Fruit fly (Drosophila melanogaster) whole organism, embryonic: Measurements from ENCODE around the gene cmb.

Experiments
- Atf-2 ChIP-seq: fragments of 200-800 bp; sonication (Bioruptor generic); optimal IDR thresholded peaks from 2 replicates; lab custom pipeline; 2016; ENCODE audit warnings: missing biosample characterization, missing genetic modification characterization
- Bdp1 ChIP-seq: fragments of 200-800 bp; sonication (Bioruptor generic); optimal IDR thresholded peaks from 3 replicates; lab custom pipeline; 2016; ENCODE audit warnings: missing biosample characterization, missing genetic modification characterization
- Bgb ChIP-seq: fragments of 200-800 bp; sonication (Bioruptor generic); IDR thresholded peaks from 2 replicates; pipeline ENCODE4 v1.3.6; 2022; ENCODE audit warnings: missing biosample characterization, missing genetic modification characterization; ENCODE audit not compliant: partially characterized antibody
- CG1024 ChIP-seq: fragments of 200-800 bp; sonication (Bioruptor generic); IDR thresholded peaks from 2 replicates; pipeline ENCODE4 v1.3.6; 2022; ENCODE audit warnings: missing biosample characterization, missing genetic modification characterization
- CG10431 ChIP-seq: fragments of 200-800 bp; sonication (Bioruptor generic); optimal IDR thresholded peaks from 3 replicates; lab custom pipeline; 2018; ENCODE audit warnings: missing biosample characterization, mild to moderate bottlenecking, missing genetic modification characterization
- CG11456 ChIP-seq: fragments of 200-800 bp; sonication (Bioruptor generic); IDR thresholded peaks from 3 replicates; pipeline ENCODE4 v1.3.6; 2022; ENCODE audit warnings: missing biosample characterization, missing genetic modification characterization
- CG11560 ChIP-seq: fragments of 200-800 bp; sonication (Bioruptor generic); IDR thresholded peaks from 3 replicates; pipeline ENCODE4 v1.3.6; 2022; ENCODE audit warnings: missing biosample characterization, missing genetic modification characterization
- CG11723 ChIP-seq: fragments of 200-800 bp; sonication (Bioruptor generic); optimal IDR thresholded peaks from 2 replicates; lab custom pipeline; 2017; ENCODE audit warnings: missing biosample characterization, mild to moderate bottlenecking, missing genetic modification characterization
- CG12104 ChIP-seq: fragments of 200-800 bp; sonication (Bioruptor generic); optimal IDR thresholded peaks from 3 replicates; lab custom pipeline; 2016; ENCODE audit warnings: missing biosample characterization, missing genetic modification characterization
- CG13296 ChIP-seq: fragments of 200-800 bp; sonication (Bioruptor generic); optimal IDR thresholded peaks from 3 replicates; lab custom pipeline; 2018; ENCODE audit warnings: missing biosample characterization, mild to moderate bottlenecking, missing genetic modification characterization
- CG13775 ChIP-seq: fragments of 200-800 bp; sonication (Bioruptor generic); optimal IDR thresholded peaks from 3 replicates; lab custom pipeline; 2017; ENCODE audit warnings: missing biosample characterization, mild to moderate bottlenecking, missing genetic modification characterization
- CG15601 ChIP-seq: fragments of 200-800 bp; sonication (Bioruptor generic); optimal IDR thresholded peaks from 3 replicates; lab custom pipeline; 2019; ENCODE audit warnings: missing biosample characterization, mild to moderate bottlenecking, missing genetic modification characterization, moderate library complexity
- CG6175 ChIP-seq: fragments of 200-800 bp; sonication (Bioruptor generic); IDR thresholded peaks from 3 replicates; pipeline ENCODE4 v1.3.6; 2022; ENCODE audit warnings: missing biosample characterization, missing genetic modification characterization
- CG6254 ChIP-seq: fragments of 200-800 bp; sonication (Bioruptor generic); optimal IDR thresholded peaks from 3 replicates; lab custom pipeline; 2017; ENCODE audit warnings: mild to moderate bottlenecking, missing biosample characterization, missing genetic modification reagents, missing genetic modification characterization
- CG6854 ChIP-seq: fragments of 200-800 bp; sonication (Bioruptor generic); optimal IDR thresholded peaks from 3 replicates; lab custom pipeline; 2017; ENCODE audit warnings: missing biosample characterization, mild to moderate bottlenecking, missing genetic modification characterization
- CG7963 ChIP-seq: fragments of 200-800 bp; sonication (Bioruptor generic); IDR thresholded peaks from 3 replicates; pipeline ENCODE4 v1.3.6; 2022; ENCODE audit warnings: missing biosample characterization, missing genetic modification characterization; ENCODE audit not compliant: partially characterized antibody
- CG8089 ChIP-seq: fragments of 200-800 bp; sonication (Bioruptor generic); optimal IDR thresholded peaks from 3 replicates; lab custom pipeline; 2016; ENCODE audit warnings: missing biosample characterization, missing genetic modification characterization
- CG8478 ChIP-seq: fragments of >200 bp; optimal IDR thresholded peaks from 2 replicates; lab custom pipeline; 2018
- CG9817 ChIP-seq: fragments of 200-800 bp; sonication (Bioruptor generic); optimal IDR thresholded peaks from 2 replicates; lab custom pipeline; 2018; ENCODE audit warnings: missing biosample characterization, mild to moderate bottlenecking, missing genetic modification characterization, moderate library complexity
- D ChIP-seq, 2 experiments: fragments of 200-800 bp in 1 of 2; fragments of >200 bp in 1 of 2; sonication (Bioruptor generic) in 1 of 2; optimal IDR thresholded peaks; 2 replicates in 1 of 2; 3 replicates in 1 of 2; lab custom pipeline; 2017; ENCODE audit warnings: mild to moderate bottlenecking in 1 of 2, missing biosample characterization in 1 of 2, missing genetic modification characterization in 1 of 2, missing genetic modification reagents in 1 of 2
- E2f1 ChIP-seq: fragments of 200-800 bp; sonication (Bioruptor generic); IDR thresholded peaks from 2 replicates; pipeline ENCODE4 v1.3.6; 2022; ENCODE audit warnings: missing biosample characterization, missing genetic modification characterization
- Fer2 ChIP-seq: fragments of 200-800 bp; sonication (Bioruptor generic); optimal IDR thresholded peaks from 2 replicates; lab custom pipeline; 2018; ENCODE audit warnings: missing biosample characterization, mild to moderate bottlenecking, missing genetic modification characterization, moderate library complexity
- HHEX ChIP-seq: fragments of 200-800 bp; sonication (Bioruptor generic); optimal IDR thresholded peaks from 3 replicates; lab custom pipeline; 2017; ENCODE audit warnings: missing biosample characterization, mild to moderate bottlenecking, missing genetic modification characterization, missing genetic modification reagents
- Hmx ChIP-seq: fragments of 200-800 bp; sonication (Bioruptor generic); optimal IDR thresholded peaks from 2 replicates; lab custom pipeline; 2016; ENCODE audit warnings: missing biosample characterization, missing genetic modification characterization
- Lpt ChIP-seq: fragments of >200 bp; optimal IDR thresholded peaks from 2 replicates; lab custom pipeline; 2018; ENCODE audit warnings: missing biosample characterization, missing genetic modification characterization
- Meics ChIP-seq: fragments of 200-800 bp; sonication (Bioruptor generic); optimal IDR thresholded peaks from 2 replicates; lab custom pipeline; 2017; ENCODE audit warnings: missing biosample characterization, mild to moderate bottlenecking, missing genetic modification characterization
- NK7.1 ChIP-seq: fragments of 200-800 bp; sonication (Bioruptor generic); optimal IDR thresholded peaks from 3 replicates; lab custom pipeline; 2016; ENCODE audit warnings: missing biosample characterization, missing genetic modification characterization
- Poxn ChIP-seq: fragments of 200-800 bp; sonication (Bioruptor generic); IDR thresholded peaks from 2 replicates; pipeline ENCODE4 v1.3.6; 2022; ENCODE audit warnings: missing biosample characterization, missing genetic modification characterization
- Rx ChIP-seq: fragments of 200-800 bp; sonication (Bioruptor generic); IDR thresholded peaks from 2 replicates; pipeline ENCODE4 v1.3.6; 2022; ENCODE audit warnings: missing biosample characterization, missing genetic modification characterization
- Trl ChIP-seq, 3 experiments: fragments of >200 bp in 2 of 3; fragments of 200-800 bp in 1 of 3; sonication (Bioruptor generic) in 1 of 3; optimal IDR thresholded peaks; 2 replicates in 1 of 3; 3 replicates in 2 of 3; lab custom pipeline; 2016 to 2017; ENCODE audit warnings: missing biosample characterization in 1 of 3, missing genetic modification characterization in 1 of 3
- ase ChIP-seq: fragments of 200-800 bp; sonication (Bioruptor generic); IDR thresholded peaks from 3 replicates; pipeline ENCODE4 v1.3.6; 2022; ENCODE audit warnings: missing biosample characterization, missing genetic modification characterization
- ash1 ChIP-seq: fragments of 200-800 bp; sonication (Bioruptor generic); optimal IDR thresholded peaks from 2 replicates; lab custom pipeline; 2018; ENCODE audit warnings: missing biosample characterization, mild to moderate bottlenecking, missing genetic modification characterization
- bbx ChIP-seq: fragments of 200-800 bp; sonication (Bioruptor generic); IDR thresholded peaks from 2 replicates; pipeline ENCODE4 v1.3.6; 2022; ENCODE audit warnings: missing biosample characterization, missing genetic modification characterization; ENCODE audit not compliant: partially characterized antibody
- cato ChIP-seq: fragments of 200-800 bp; sonication (Bioruptor generic); optimal IDR thresholded peaks from 2 replicates; lab custom pipeline; 2016; ENCODE audit warnings: missing biosample characterization, missing genetic modification characterization, borderline replicate concordance
- dysf ChIP-seq: fragments of 200-800 bp; sonication (Bioruptor generic); IDR thresholded peaks from 3 replicates; pipeline ENCODE4 v1.3.6; 2022; ENCODE audit warnings: missing biosample characterization, missing genetic modification characterization
- en ChIP-seq: fragments of 200-800 bp; sonication (Bioruptor generic); optimal IDR thresholded peaks from 2 replicates; lab custom pipeline; 2016; ENCODE audit warnings: missing biosample characterization, missing genetic modification characterization
- fd3F ChIP-seq: fragments of 200-800 bp; sonication (Bioruptor generic); optimal IDR thresholded peaks from 2 replicates; lab custom pipeline; 2018; ENCODE audit warnings: missing biosample characterization, mild to moderate bottlenecking, missing genetic modification characterization, moderate library complexity
- fu2 ChIP-seq: fragments of 200-800 bp; sonication (Bioruptor generic); optimal IDR thresholded peaks from 2 replicates; lab custom pipeline; 2016; ENCODE audit warnings: missing biosample characterization, missing genetic modification characterization
- ham ChIP-seq: fragments of 200-800 bp; sonication (Bioruptor generic); IDR thresholded peaks from 2 replicates; pipeline ENCODE4 v1.3.6; 2022; ENCODE audit warnings: missing biosample characterization, missing genetic modification characterization
- hbn ChIP-seq: fragments of 200-800 bp; sonication (Bioruptor generic); IDR thresholded peaks from 2 replicates; pipeline ENCODE4 v1.3.6; 2022; ENCODE audit warnings: missing biosample characterization, missing genetic modification characterization; ENCODE audit not compliant: partially characterized antibody
- her ChIP-seq: fragments of 200-800 bp; sonication (Bioruptor generic); optimal IDR thresholded peaks from 2 replicates; lab custom pipeline; 2016; ENCODE audit warnings: missing biosample characterization, missing genetic modification characterization
- jing ChIP-seq: fragments of 200-800 bp; sonication (Bioruptor generic); optimal IDR thresholded peaks from 2 replicates; lab custom pipeline; 2018; ENCODE audit warnings: missing biosample characterization, mild to moderate bottlenecking, missing genetic modification characterization
- klu ChIP-seq: fragments of 200-800 bp; sonication (Bioruptor generic); IDR thresholded peaks from 2 replicates; pipeline ENCODE4 v1.3.6; 2022; ENCODE audit warnings: missing biosample characterization, missing genetic modification characterization
- lilli ChIP-seq: fragments of 200-800 bp; sonication (Bioruptor generic); optimal IDR thresholded peaks from 3 replicates; lab custom pipeline; 2016; ENCODE audit warnings: missing biosample characterization, missing genetic modification characterization
- luna ChIP-seq: fragments of 200-800 bp; sonication (Bioruptor generic); optimal IDR thresholded peaks from 2 replicates; lab custom pipeline; 2016; ENCODE audit warnings: missing biosample characterization, missing genetic modification characterization
- nau ChIP-seq: fragments of 200-800 bp; sonication (Bioruptor generic); optimal IDR thresholded peaks from 3 replicates; lab custom pipeline; 2017; ENCODE audit warnings: missing biosample characterization, mild to moderate bottlenecking, missing genetic modification characterization, missing genetic modification reagents
- pum ChIP-seq: fragments of 200-800 bp; sonication (Bioruptor generic); optimal IDR thresholded peaks from 2 replicates; lab custom pipeline; 2016; ENCODE audit warnings: missing biosample characterization, missing genetic modification characterization
- run ChIP-seq: fragments of 200-800 bp; sonication (Bioruptor generic); optimal IDR thresholded peaks from 3 replicates; lab custom pipeline; 2018; ENCODE audit warnings: missing biosample characterization, mild to moderate bottlenecking, missing genetic modification characterization
- stwl ChIP-seq: fragments of 200-800 bp; sonication (Bioruptor generic); optimal IDR thresholded peaks from 3 replicates; lab custom pipeline; 2018; ENCODE audit warnings: missing biosample characterization, mild to moderate bottlenecking, missing genetic modification characterization, moderate library complexity
- tin ChIP-seq: fragments of 200-800 bp; sonication (Bioruptor generic); optimal IDR thresholded peaks from 3 replicates; lab custom pipeline; 2016; ENCODE audit warnings: missing biosample characterization, missing genetic modification characterization

cmb gene

DNA sequence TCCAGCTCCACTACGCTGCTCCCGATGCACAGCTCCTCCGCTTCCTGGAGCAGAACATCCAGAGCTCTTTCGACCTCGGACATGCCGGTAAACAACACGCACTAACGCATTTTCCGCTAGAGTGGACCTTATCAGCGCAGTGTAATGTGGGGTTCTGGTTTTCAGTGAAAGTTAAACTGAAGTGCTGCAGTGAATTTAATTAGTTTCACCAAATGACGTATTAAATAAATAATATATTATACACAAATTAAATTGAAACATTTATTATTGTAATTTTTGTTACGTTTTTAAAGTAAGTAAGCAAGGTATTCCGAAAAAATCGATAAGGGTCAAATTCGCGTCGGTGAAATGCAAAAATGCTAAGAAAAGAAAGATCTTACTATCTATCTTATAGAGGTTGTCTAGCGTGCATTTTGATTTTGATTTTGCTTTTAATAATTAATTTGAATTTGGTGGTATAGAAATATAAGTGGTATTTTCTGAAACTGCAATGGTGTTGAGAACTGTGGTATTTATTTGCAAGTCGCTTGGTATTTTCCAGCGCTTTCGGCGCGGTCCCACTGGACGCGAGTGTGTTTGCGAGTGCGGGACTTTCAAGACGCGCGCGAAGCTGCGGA lies 7.9 kb downstream of the cmb start, which contains the start of the genes JMJD7 and CG10738 (continued):
- TF ChIP-seq CG13296: peak; percentile 53
- no peak for TF ChIP-seq her (GFP tag; lab: Kevin White, UChicago)
- peak; percentile 72 for TF ChIP-seq Rx (GFP tag; lab: Robert Waterston, UW)
- peak; percentile 43 for TF ChIP-seq CG12104 (GFP tag; lab: Kevin White, UChicago)
- TF ChIP-seq jing (GFP tag; lab: Kevin White, UChicago): no peak
- no peak for TF ChIP-seq Poxn (GFP tag; lab: Robert Waterston, UW)
- TF ChIP-seq CG6254 (GFP tag; lab: Kevin White, UChicago): peak; percentile 68
- TF ChIP-seq Atf-2 (GFP tag; lab: Kevin White, UChicago): no peak
- TF ChIP-seq fu2: no peak
- TF ChIP-seq Bdp1: no peak
- peak; percentile 70 for TF ChIP-seq klu (GFP tag; lab: Robert Waterston, UW)
- TF ChIP-seq HHEX (GFP tag; lab: Kevin White, UChicago): peak; percentile 23
- no peak for TF ChIP-seq Trl (optimal IDR thresholded peaks at IDR 0.05; lab: Kevin White, UChicago)
- TF ChIP-seq Trl (GFP tag; optimal IDR thresholded peaks at IDR 0.05; lab: Kevin White, UChicago): peak; percentile 11
- TF ChIP-seq Bgb (GFP tag; lab: Robert Waterston, UW): no peak
- no peak for TF ChIP-seq CG6175
- TF ChIP-seq ase (GFP tag; lab: Robert Waterston, UW): peak; percentile 69; the same call in 2 of the 3 replicates
- TF ChIP-seq CG8478 (lab: Kevin White, UChicago): no peak
- TF ChIP-seq tin (GFP tag; lab: Kevin White, UChicago): peak; percentile 87
- no peak for TF ChIP-seq CG8089 (GFP tag; lab: Kevin White, UChicago)
- TF ChIP-seq run (tag; lab: Kevin White, UChicago): no peak
- TF ChIP-seq Fer2: peak; percentile 16
- no peak for TF ChIP-seq CG11560 (tag; lab: Robert Waterston, UW)
- no peak for TF ChIP-seq D (optimal IDR thresholded peaks at IDR 0.05; lab: Kevin White, UChicago)
- peak; percentile 68 for TF ChIP-seq D (GFP tag; optimal IDR thresholded peaks at IDR 0.05; lab: Kevin White, UChicago)
- TF ChIP-seq bbx (GFP tag; lab: Robert Waterston, UW): no peak
- no peak for TF ChIP-seq pum (GFP tag; lab: Kevin White, UChicago)
- no peak for TF ChIP-seq nau (GFP tag; lab: Kevin White, UChicago)
- TF ChIP-seq cato (GFP tag; lab: Kevin White, UChicago): no peak
- no peak for TF ChIP-seq CG6854
- no peak for TF ChIP-seq Hmx
- peak; percentile 86 for TF ChIP-seq CG11456 (GFP tag; lab: Robert Waterston, UW)
- no peak for TF ChIP-seq luna (GFP tag; lab: Kevin White, UChicago)
- peak; percentile 81 for TF ChIP-seq dysf (GFP tag; lab: Robert Waterston, UW)
- no peak for TF ChIP-seq ham (GFP tag; lab: Robert Waterston, UW)
- TF ChIP-seq Meics (GFP tag; lab: Kevin White, UChicago): peak; percentile 72
- TF ChIP-seq ash1 (GFP tag; lab: Kevin White, UChicago): no peak
- TF ChIP-seq CG11723 (GFP tag; lab: Kevin White, UChicago): no peak
- no peak for TF ChIP-seq en (GFP tag; lab: Kevin White, UChicago)
- peak; percentile 28 for TF ChIP-seq CG13775
- TF ChIP-seq CG9817 (tag; lab: Kevin White, UChicago): peak; percentile 35
- TF ChIP-seq lilli (GFP tag; lab: Kevin White, UChicago): peak; percentile 37
- no peak for TF ChIP-seq CG7963 (GFP tag; lab: Robert Waterston, UW)
- TF ChIP-seq E2f1 (GFP tag; lab: Robert Waterston, UW): peak; percentile 61
- no peak for TF ChIP-seq hbn (GFP tag; lab: Robert Waterston, UW)
- TF ChIP-seq CG1024 (GFP tag; lab: Robert Waterston, UW): peak; percentile 77
- no peak for TF ChIP-seq fd3F (GFP tag; lab: Kevin White, UChicago)
- no peak for TF ChIP-seq CG10431 (GFP tag; lab: Kevin White, UChicago)
- TF ChIP-seq Lpt (GFP tag; lab: Kevin White, UChicago): no peak
- TF ChIP-seq NK7.1 (GFP tag; lab: Kevin White, UChicago): no peak
- TF ChIP-seq CG15601 (tag; lab: Kevin White, UChicago): no peak
- peak; percentile 33 for TF ChIP-seq stwl (tag; lab: Kevin White, UChicago)
